Fruit fly (Drosophila melanogaster) whole organism: ENCODE measurements around the gene Myc.

Experiments
- CG8478 ChIP-seq: fragments of >200 bp; optimal IDR thresholded peaks from 2 replicates; lab custom pipeline; 2018; ENCODE audit warnings: inconsistent platforms
- Dll ChIP-seq: fragments of >200 bp; optimal IDR thresholded peaks from 2 replicates; lab custom pipeline; 2017
- EcR ChIP-seq, 2 experiments: fragments of >200 bp; optimal IDR thresholded peaks; 2 replicates each; lab custom pipeline; 2017; ENCODE audit warnings: missing biosample characterization in 2 of 2, missing genetic modification characterization in 2 of 2, missing genetic modification reagents in 2 of 2
- pan ChIP-seq: fragments of >200 bp; optimal IDR thresholded peaks from 2 replicates; lab custom pipeline; 2017
- psq ChIP-seq: fragments of >200 bp; optimal IDR thresholded peaks from 2 replicates; lab custom pipeline; 2017
- usp ChIP-seq: fragments of >200 bp; optimal IDR thresholded peaks from 2 replicates; lab custom pipeline; 2017; ENCODE audit warnings: missing biosample characterization, missing genetic modification characterization, mixed read lengths

DNA sequence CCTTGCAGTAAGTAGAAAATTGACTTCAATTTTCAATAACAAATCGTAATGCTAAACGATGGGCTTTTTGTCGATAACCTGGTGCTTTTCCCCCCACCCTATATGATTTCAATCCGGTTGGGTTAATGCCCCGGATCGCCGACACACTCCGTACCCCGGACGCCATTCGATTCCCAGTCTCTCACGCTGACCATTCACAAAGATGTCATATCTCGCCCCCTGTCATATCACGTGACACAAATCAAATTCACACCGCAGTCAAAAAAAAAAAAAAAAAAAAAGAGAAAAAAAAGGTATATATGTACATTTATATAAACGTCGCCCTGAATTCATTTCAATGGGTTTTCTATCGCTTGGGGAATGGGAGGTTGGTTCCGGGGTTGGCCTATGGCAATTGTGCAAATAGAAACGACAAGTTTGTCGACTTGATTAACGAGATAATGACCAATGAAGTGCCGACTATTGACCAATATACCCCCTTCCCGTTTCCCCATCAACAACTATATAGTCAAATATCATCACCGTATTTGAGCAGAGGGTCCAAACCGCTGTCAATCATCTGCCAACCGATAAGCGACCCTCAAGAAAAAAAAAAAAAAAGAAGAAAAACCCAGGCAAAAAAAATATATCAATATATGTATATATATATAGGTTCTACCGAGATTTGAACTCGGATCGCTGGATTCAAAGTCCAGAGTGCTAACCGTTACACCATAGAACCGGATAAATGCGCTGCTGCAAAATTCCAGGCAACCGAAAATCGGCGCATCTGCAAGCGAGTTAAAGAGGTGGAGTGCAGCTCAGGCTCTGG, 54.0 kb downstream of the Myc start:
- no peak for TF ChIP-seq psq (lab: Kevin White, UChicago)
- no peak for TF ChIP-seq CG8478 (lab: Kevin White, UChicago)
- TF ChIP-seq usp (GFP tag; lab: Kevin White, UChicago) = no peak
- TF ChIP-seq pan (lab: Kevin White, UChicago) = no peak
- TF ChIP-seq EcR (GFP tag; optimal IDR thresholded peaks at IDR 0.05; lab: Kevin White, UChicago) = no peak
- no peak for TF ChIP-seq Dll (lab: Kevin White, UChicago)
